Worm (Caenorhabditis elegans): ENCODE data around the gene rgs-2.

rgs-2 gene

DNA sequence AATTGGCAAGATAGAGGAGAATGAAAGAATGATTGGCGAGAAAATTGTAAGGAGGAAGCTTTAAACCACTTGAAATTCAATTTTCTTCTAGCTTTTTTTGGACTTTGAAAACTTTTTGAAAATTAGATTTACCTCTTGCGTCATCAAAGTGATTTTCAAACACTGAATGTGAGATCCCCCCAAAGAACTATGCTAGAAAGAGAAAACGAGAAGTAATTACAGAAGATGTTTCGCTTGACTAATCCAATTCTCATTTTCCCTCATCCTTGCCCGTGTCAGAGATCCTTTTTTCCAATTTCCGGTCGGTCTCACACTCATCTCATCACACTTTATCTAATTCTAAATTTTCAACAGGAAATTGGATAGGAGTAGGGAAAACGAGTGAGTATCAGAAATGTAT lies 22.6 kb upstream of the rgs-2 start:
- TF ChIP-seq fkh-10 (GFP tag; optimal IDR thresholded peaks at IDR 0.05), result peak; percentile 94
- TF ChIP-seq ZK546.5 (tag; optimal IDR thresholded peaks at IDR 0.05), result no peak
- peak; percentile 2 for TF ChIP-seq nfya-1 (tag; optimal IDR thresholded peaks at IDR 0.05; ENCODE audit: insufficient read depth)

DNA sequence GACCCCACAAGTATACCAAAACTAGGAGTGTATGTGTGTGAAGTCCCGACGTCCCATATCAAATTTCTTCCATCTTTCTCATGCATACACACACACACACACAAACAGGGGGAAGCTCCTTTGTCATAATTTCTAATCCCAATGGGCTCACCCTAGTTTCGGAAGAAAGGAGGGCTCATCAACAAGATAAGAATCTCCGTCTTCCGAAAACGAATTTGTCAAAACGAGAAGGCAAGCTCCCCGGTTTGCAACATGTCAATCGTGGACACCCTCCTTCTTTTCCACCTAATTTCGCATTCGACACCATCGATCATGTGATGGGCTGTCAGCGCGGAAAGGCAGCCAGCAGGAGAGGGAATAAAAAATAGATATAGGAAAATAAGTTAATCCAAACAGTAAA lies 22.1 kb upstream of the rgs-2 start:
- TF ChIP-seq ztf-11 (tag; optimal IDR thresholded peaks at IDR 0.05), result no peak
- no peak for TF ChIP-seq nhr-77 (tag; optimal IDR thresholded peaks at IDR 0.05)
- TF ChIP-seq unc-62 (GFP tag; optimal IDR thresholded peaks at IDR 0.05), result peak; percentile 96
- TF ChIP-seq zag-1 (tag; optimal IDR thresholded peaks at IDR 0.05), result peak; percentile 23
- TF ChIP-seq elt-1 (tag; optimal IDR thresholded peaks at IDR 0.05), result peak; percentile 87
- no peak for TF ChIP-seq nhr-25 (tag; optimal IDR thresholded peaks at IDR 0.05)
- TF ChIP-seq ceh-82 (tag; optimal IDR thresholded peaks at IDR 0.05), result no peak
- TF ChIP-seq ztf-4 (tag; optimal IDR thresholded peaks at IDR 0.05), result no peak
- TF ChIP-seq nfya-1 (tag; optimal IDR thresholded peaks at IDR 0.05; ENCODE audit: insufficient read depth), result peak; percentile 45
- TF ChIP-seq ceh-16 (tag; optimal IDR thresholded peaks at IDR 0.05), result no peak
- TF ChIP-seq nhr-237 (tag; optimal IDR thresholded peaks at IDR 0.05), result no peak
- TF ChIP-seq lin-15B (tag; optimal IDR thresholded peaks at IDR 0.05), result no peak
- TF ChIP-seq egl-27 (tag; optimal IDR thresholded peaks at IDR 0.05), result no peak
- no peak for TF ChIP-seq hmg-11 (tag; optimal IDR thresholded peaks at IDR 0.05)
- TF ChIP-seq lin-39 (tag; optimal IDR thresholded peaks at IDR 0.05), result peak; percentile 97
- TF ChIP-seq nhr-43 (tag; optimal IDR thresholded peaks at IDR 0.05; ENCODE audit: poor library complexity, severe bottlenecking), result no peak
- TF ChIP-seq elt-2 (tag; optimal IDR thresholded peaks at IDR 0.05), result peak; percentile 7

ce11 chrX:12691306-12691705 lies 21.1 kb upstream of the rgs-2 start, which contains the start of gene ugt-50:
Gene ugt-50 (plus strand): TSS chrX:12691573.
- no peak for TF ChIP-seq ZK546.5 (tag; optimal IDR thresholded peaks at IDR 0.05)
- peak; percentile 92 for TF ChIP-seq elt-2 (tag; optimal IDR thresholded peaks at IDR 0.05)
- TF ChIP-seq elt-3 (tag; optimal IDR thresholded peaks at IDR 0.05), result no peak
- peak; percentile 26 for TF ChIP-seq jun-1 (tag; optimal IDR thresholded peaks at IDR 0.05)
- peak; percentile 6 for TF ChIP-seq nhr-43 (tag; optimal IDR thresholded peaks at IDR 0.05; ENCODE audit: poor library complexity, severe bottlenecking)
- no peak for TF ChIP-seq nhr-28 (tag; optimal IDR thresholded peaks at IDR 0.05)
- peak; percentile 73 for TF ChIP-seq pqm-1 (tag; optimal IDR thresholded peaks at IDR 0.05)
- peak; percentile 12 for TF ChIP-seq ceh-28 (tag; optimal IDR thresholded peaks at IDR 0.05)

- no peak for TF ChIP-seq nhr-237 (tag; optimal IDR thresholded peaks at IDR 0.05)
- peak; percentile 42 for TF ChIP-seq nfya-1 (tag; optimal IDR thresholded peaks at IDR 0.05; ENCODE audit: insufficient read depth)
- peak; percentile 78 for TF ChIP-seq fkh-10 (GFP tag; optimal IDR thresholded peaks at IDR 0.05)
- no peak for TF ChIP-seq nhr-77 (tag; optimal IDR thresholded peaks at IDR 0.05)
- TF ChIP-seq hmg-11 (tag; optimal IDR thresholded peaks at IDR 0.05), result peak; percentile 33
- no peak for TF ChIP-seq snpc-4 (tag; optimal IDR thresholded peaks at IDR 0.05)
- no peak for TF ChIP-seq lin-39 (tag; optimal IDR thresholded peaks at IDR 0.05)
- peak; percentile 86 for TF ChIP-seq ama-1 (optimal IDR thresholded peaks at IDR 0.05)
- no peak for TF ChIP-seq lsy-12 (tag; optimal IDR thresholded peaks at IDR 0.05)
- TF ChIP-seq daf-12 (tag; optimal IDR thresholded peaks at IDR 0.05), result no peak
- TF ChIP-seq lin-15B (tag; optimal IDR thresholded peaks at IDR 0.05), result no peak
- no peak for TF ChIP-seq R02D3.7 (tag; optimal IDR thresholded peaks at IDR 0.05)
- TF ChIP-seq nhr-76 (tag; optimal IDR thresholded peaks at IDR 0.05), result no peak
These were observed 20.6 kb upstream of the rgs-2 start for ce11 chrX:12691740-12692383.

DNA sequence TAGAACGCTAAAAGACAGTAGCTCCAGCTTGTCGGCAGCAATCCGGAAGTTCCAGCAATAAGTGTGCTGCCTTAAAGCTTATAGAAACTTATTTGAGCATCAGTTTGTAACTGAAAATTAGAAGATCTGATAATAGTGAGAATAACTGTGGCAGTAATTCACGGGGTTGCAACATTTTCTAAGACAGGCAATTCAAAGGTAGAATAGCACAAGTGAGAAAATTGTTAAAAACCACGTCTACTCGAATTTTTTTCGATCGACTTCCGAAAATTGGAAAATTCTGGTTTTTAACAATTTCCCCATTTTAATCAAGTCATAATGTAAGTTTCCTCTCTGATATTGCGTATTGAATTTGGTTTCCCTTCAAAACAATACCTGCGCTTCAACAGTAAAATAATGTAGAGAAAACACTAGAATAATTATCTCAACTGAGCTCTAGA lies 19.3 kb upstream of the rgs-2 start:
- TF ChIP-seq nfya-1 (tag; optimal IDR thresholded peaks at IDR 0.05; ENCODE audit: insufficient read depth), result peak; percentile 3
- TF ChIP-seq jun-1 (tag; optimal IDR thresholded peaks at IDR 0.05), result no peak
- TF ChIP-seq tbx-2 (tag; optimal IDR thresholded peaks at IDR 0.05), result peak; percentile 34

DNA sequence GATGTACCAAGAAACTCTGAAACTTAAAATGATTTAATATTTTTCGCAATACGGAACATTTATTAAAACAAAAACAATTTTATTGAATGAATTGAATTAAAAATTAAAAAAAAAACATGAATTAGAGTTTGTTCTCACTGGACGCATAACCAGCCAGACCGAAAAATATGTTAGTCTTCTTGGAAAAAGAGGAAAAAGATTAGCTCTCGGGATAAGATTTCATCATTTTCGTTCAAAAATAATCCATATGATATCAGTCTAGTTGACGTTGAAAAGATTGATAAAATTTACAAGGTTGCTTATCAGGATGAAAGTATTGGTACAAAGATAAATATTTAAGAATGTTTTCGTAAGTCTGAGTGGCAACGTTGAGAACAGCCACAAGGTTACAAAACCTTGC lies 12.0 kb upstream of the rgs-2 start, which contains the start of gene nhr-26:
Gene nhr-26, minus strand, starts transcription at position 10 of the 400 bp plus-strand sequence.
- TF ChIP-seq lin-15B (tag; optimal IDR thresholded peaks at IDR 0.05), result no peak
- TF ChIP-seq ama-1 (optimal IDR thresholded peaks at IDR 0.05), result no peak
- no peak for TF ChIP-seq sea-2 (GFP tag; optimal IDR thresholded peaks at IDR 0.05)
- TF ChIP-seq hmg-11 (tag; optimal IDR thresholded peaks at IDR 0.05), result no peak
- TF ChIP-seq mdl-1 (tag; optimal IDR thresholded peaks at IDR 0.05), result no peak
- no peak for TF ChIP-seq egl-5 (tag; optimal IDR thresholded peaks at IDR 0.05)
- no peak for TF ChIP-seq nfya-1 (tag; optimal IDR thresholded peaks at IDR 0.05; ENCODE audit: insufficient read depth)
- TF ChIP-seq ceh-82 (tag; optimal IDR thresholded peaks at IDR 0.05), result no peak
- no peak for TF ChIP-seq nhr-77 (tag; optimal IDR thresholded peaks at IDR 0.05)
- no peak for TF ChIP-seq egl-27 (tag; optimal IDR thresholded peaks at IDR 0.05)
